Worm (Caenorhabditis elegans) whole organism, young adult: Measurements from ENCODE around the gene Y57A10B.6.

ENCODE experiments used
- F39B2.1 ChIP-seq: fragments of 200-800 bp; sonication (Bioruptor generic); IDR thresholded peaks from 2 replicates; pipeline ENCODE4 v1.3.6; 2022; ENCODE audit warnings: missing genetic modification reagents, missing genetic modification characterization, missing compliant biosample characterization
- cebp-2 ChIP-seq: fragments of 200-800 bp; sonication (Bioruptor generic); IDR thresholded peaks from 2 replicates; pipeline ENCODE4 v1.3.6; 2022; ENCODE audit warnings: missing genetic modification characterization, missing compliant biosample characterization
- fkh-3 ChIP-seq: sonication (generic microtip); optimal IDR thresholded peaks from 2 replicates; lab custom pipeline; 2016; ENCODE audit warnings: mild to moderate bottlenecking, missing genetic modification characterization, missing compliant biosample characterization
- lin-35 ChIP-seq, 3 experiments: fragments of 150-350 bp in 2 of 3; sonication (generic microtip) in 1 of 3; optimal IDR thresholded peaks; 2 replicates each; lab custom pipeline; 2014 to 2018; ENCODE audit warnings: missing biosample characterization in 3 of 3, missing genetic modification characterization in 3 of 3, missing genetic modification reagents in 3 of 3
- lsl-1 ChIP-seq: fragments of 200-800 bp; sonication (Bioruptor generic); optimal IDR thresholded peaks from 2 replicates; lab custom pipeline; 2018; ENCODE audit warnings: mild to moderate bottlenecking, missing genetic modification characterization, moderate library complexity, missing compliant biosample characterization
- madf-10 ChIP-seq: sonication (generic microtip); optimal IDR thresholded peaks from 2 replicates; lab custom pipeline; 2016; ENCODE audit warnings: mild to moderate bottlenecking, missing genetic modification characterization, missing compliant biosample characterization
- nfya-1 ChIP-seq: sonication (generic microtip); optimal IDR thresholded peaks from 2 replicates; lab custom pipeline; 2017; ENCODE audit warnings: antibody characterized with exemption, missing compliant biosample characterization, missing genetic modification characterization, borderline replicate concordance; ENCODE audit not compliant: insufficient read depth
- nfyb-1 ChIP-seq: fragments of 200-800 bp; sonication (Bioruptor generic); IDR thresholded peaks from 2 replicates; pipeline ENCODE4 v1.3.6; 2022; ENCODE audit warnings: missing genetic modification reagents, missing genetic modification characterization, missing compliant biosample characterization
- rpc-1 ChIP-seq, 2 experiments: fragments of 150-350 bp in 1 of 2; sonication (generic microtip) in 1 of 2; optimal IDR thresholded peaks; 2 replicates each; lab custom pipeline; 2014 to 2018; ENCODE audit warnings: missing biosample characterization in 1 of 2, missing genetic modification characterization in 1 of 2, missing genetic modification reagents in 1 of 2, missing genotype in 1 of 2
- zfh-2 ChIP-seq: fragments of 200-800 bp; sonication (Bioruptor generic); conservative IDR thresholded peaks from 2 replicates; pipeline ENCODE4 v1.3.6; 2022; ENCODE audit warnings: missing genetic modification reagents, missing genetic modification characterization, missing compliant biosample characterization
- ztf-26 ChIP-seq: sonication (generic microtip); optimal IDR thresholded peaks from 2 replicates; lab custom pipeline; 2017; ENCODE audit warnings: missing genetic modification characterization, missing compliant biosample characterization

DNA sequence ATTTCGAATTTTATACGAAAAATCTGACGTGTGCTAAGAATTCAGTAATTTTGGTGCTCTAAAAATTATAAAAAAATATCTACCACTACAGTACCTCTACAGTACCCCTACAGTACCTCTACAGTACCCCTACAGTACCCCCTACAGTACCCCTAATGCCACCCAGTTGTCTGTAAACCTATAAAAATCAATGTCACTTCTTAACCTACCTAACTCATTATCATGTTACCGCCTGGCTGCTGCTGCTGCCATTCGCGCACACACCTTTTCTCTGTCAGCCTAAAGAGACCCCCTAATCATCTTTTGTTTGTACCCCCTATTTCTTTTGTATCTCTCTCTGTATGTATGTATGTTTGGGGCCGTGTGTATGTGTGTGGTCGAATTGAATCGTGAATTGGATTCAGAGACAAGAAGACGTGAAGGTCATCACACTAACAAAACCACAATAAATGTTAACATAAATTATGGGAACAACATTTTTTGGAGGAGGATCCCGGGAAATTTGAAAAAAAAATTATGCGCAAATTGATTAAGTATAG, 39.1 kb upstream of the Y57A10B.6 start:
- TF ChIP-seq rpc-1 (optimal IDR thresholded peaks at IDR 0.05; lab: Kevin White, UChicago), result no peak
- no peak for TF ChIP-seq rpc-1 (tag; optimal IDR thresholded peaks at IDR 0.05; lab: Kevin White, UChicago)
- no peak for TF ChIP-seq lsl-1
- no peak for TF ChIP-seq lin-35 (GFP tag; optimal IDR thresholded peaks at IDR 0.05; lab: Kevin White, UChicago)
- TF ChIP-seq nfyb-1 (GFP tag; lab: Robert Waterston, UW), result no peak
- no peak for TF ChIP-seq F39B2.1 (GFP tag; lab: Robert Waterston, UW)
- no peak for TF ChIP-seq zfh-2 (GFP tag; lab: Robert Waterston, UW)
- no peak for TF ChIP-seq ztf-26 (tag; lab: Kevin White, UChicago)
- TF ChIP-seq madf-10, result no peak
- TF ChIP-seq fkh-3 (tag; lab: Kevin White, UChicago), result no peak
- TF ChIP-seq nfya-1 (tag; lab: Kevin White, UChicago), result no peak
- no peak for TF ChIP-seq cebp-2
